Fruit fly (Drosophila melanogaster) whole organism, embryonic: ENCODE results near the gene lin-52.

ENCODE experiments used
- Ada2b ChIP-seq: fragments of 200-800 bp; sonication (Bioruptor generic); IDR thresholded peaks from 2 replicates; pipeline ENCODE4 v1.3.6; 2022; ENCODE audit warnings: missing biosample characterization, missing genetic modification characterization
- BEAF-32 ChIP-seq: fragments of 200-800 bp; sonication (Bioruptor generic); optimal IDR thresholded peaks from 3 replicates; lab custom pipeline; 2017; ENCODE audit warnings: missing biosample characterization, missing genetic modification characterization, mild to moderate bottlenecking, moderate library complexity, missing genetic modification reagents
- Bdp1 ChIP-seq: fragments of 200-800 bp; sonication (Bioruptor generic); optimal IDR thresholded peaks from 3 replicates; lab custom pipeline; 2016; ENCODE audit warnings: missing biosample characterization, missing genetic modification characterization
- C15 ChIP-seq: fragments of 200-800 bp; sonication (Bioruptor generic); IDR thresholded peaks from 3 replicates; pipeline ENCODE4 v1.3.6; 2022; ENCODE audit warnings: missing biosample characterization, missing genetic modification characterization
- CG10959 ChIP-seq: fragments of 200-800 bp; sonication (Bioruptor generic); IDR thresholded peaks from 2 replicates; pipeline ENCODE4 v1.3.6; 2022; ENCODE audit warnings: missing biosample characterization, missing genetic modification characterization
- CG15073 ChIP-seq: fragments of 200-800 bp; sonication (Bioruptor generic); optimal IDR thresholded peaks from 2 replicates; lab custom pipeline; 2016; ENCODE audit warnings: missing biosample characterization, missing genetic modification characterization
- CG1603 ChIP-seq: fragments of 200-800 bp; sonication (Bioruptor generic); optimal IDR thresholded peaks from 2 replicates; lab custom pipeline; 2019; ENCODE audit warnings: missing biosample characterization, mild to moderate bottlenecking, missing genetic modification characterization, moderate library complexity
- CG1647 ChIP-seq: fragments of 200-800 bp; sonication (Bioruptor generic); optimal IDR thresholded peaks from 3 replicates; lab custom pipeline; 2016; ENCODE audit warnings: missing biosample characterization, missing genetic modification characterization
- CG16779 ChIP-seq: fragments of 200-800 bp; sonication (Bioruptor generic); IDR thresholded peaks from 2 replicates; pipeline ENCODE4 v1.3.6; 2022; ENCODE audit warnings: missing biosample characterization, missing genetic modification characterization
- CG17186 ChIP-seq: fragments of 200-800 bp; sonication (Bioruptor generic); optimal IDR thresholded peaks from 3 replicates; lab custom pipeline; 2017; ENCODE audit warnings: missing biosample characterization, missing genetic modification reagents, missing genetic modification characterization
- CG17361 ChIP-seq: fragments of 200-800 bp; sonication (Bioruptor generic); IDR thresholded peaks from 3 replicates; pipeline ENCODE4 v1.3.6; 2022; ENCODE audit warnings: missing biosample characterization, missing genetic modification characterization
- CG2199 ChIP-seq: fragments of 200-800 bp; sonication (Bioruptor generic); IDR thresholded peaks from 3 replicates; pipeline ENCODE4 v1.3.6; 2022; ENCODE audit warnings: missing biosample characterization, missing genetic modification characterization
- CG30020 ChIP-seq: fragments of 200-800 bp; optimal IDR thresholded peaks from 2 replicates; lab custom pipeline; 2019; ENCODE audit warnings: missing biosample characterization, mild to moderate bottlenecking, missing genetic modification characterization, moderate library complexity
- CG3065 ChIP-seq: fragments of 200-800 bp; sonication (Bioruptor generic); optimal IDR thresholded peaks from 2 replicates; lab custom pipeline; 2016; ENCODE audit warnings: missing biosample characterization, missing genetic modification characterization
- CG7556 ChIP-seq: fragments of 200-800 bp; sonication (Bioruptor generic); optimal IDR thresholded peaks from 2 replicates; lab custom pipeline; 2017; ENCODE audit warnings: missing biosample characterization, mild to moderate bottlenecking, missing genetic modification characterization
- CG8290 ChIP-seq, 3 experiments: fragments of 200-800 bp; sonication (Bioruptor generic); optimal IDR thresholded peaks; 2 replicates each; lab custom pipeline; 2016 to 2019; ENCODE audit warnings: missing biosample characterization in 3 of 3, missing genetic modification characterization in 3 of 3, mild to moderate bottlenecking in 2 of 3, moderate library complexity in 1 of 3
- Fer2 ChIP-seq: fragments of 200-800 bp; sonication (Bioruptor generic); optimal IDR thresholded peaks from 2 replicates; lab custom pipeline; 2018; ENCODE audit warnings: missing biosample characterization, mild to moderate bottlenecking, missing genetic modification characterization, moderate library complexity
- HLHmδ ChIP-seq: fragments of 200-800 bp; sonication (Bioruptor generic); optimal IDR thresholded peaks from 2 replicates; lab custom pipeline; 2018; ENCODE audit warnings: missing biosample characterization, mild to moderate bottlenecking, missing genetic modification characterization, moderate library complexity
- HmgZ ChIP-seq: fragments of 200-800 bp; sonication (Bioruptor generic); optimal IDR thresholded peaks from 2 replicates; lab custom pipeline; 2018; ENCODE audit warnings: missing biosample characterization, mild to moderate bottlenecking, missing genetic modification characterization
- MESR4 ChIP-seq: fragments of 200-800 bp; sonication (Bioruptor generic); optimal IDR thresholded peaks from 2 replicates; lab custom pipeline; 2018; ENCODE audit warnings: missing biosample characterization, mild to moderate bottlenecking, missing genetic modification characterization, moderate library complexity
- Opbp ChIP-seq: fragments of 200-800 bp; sonication (Bioruptor generic); IDR thresholded peaks from 3 replicates; pipeline ENCODE4 v1.3.6; 2022; ENCODE audit warnings: missing biosample characterization, missing genetic modification characterization; ENCODE audit not compliant: partially characterized antibody
- PHDP ChIP-seq: fragments of 200-800 bp; sonication (Bioruptor generic); optimal IDR thresholded peaks from 3 replicates; lab custom pipeline; 2018; ENCODE audit warnings: missing biosample characterization, mild to moderate bottlenecking, missing genetic modification characterization, moderate library complexity
- Sox102F ChIP-seq: fragments of 200-800 bp; sonication (Bioruptor generic); optimal IDR thresholded peaks from 2 replicates; lab custom pipeline; 2018; ENCODE audit warnings: missing biosample characterization, mild to moderate bottlenecking, missing genetic modification characterization, moderate library complexity
- Usf ChIP-seq: fragments of 200-800 bp; sonication (Bioruptor generic); optimal IDR thresholded peaks from 2 replicates; lab custom pipeline; 2017; ENCODE audit warnings: missing genotype, missing biosample characterization, missing genetic modification characterization
- caup ChIP-seq: fragments of 200-800 bp; sonication (Bioruptor generic); optimal IDR thresholded peaks from 3 replicates; lab custom pipeline; 2017; ENCODE audit warnings: missing biosample characterization, mild to moderate bottlenecking, missing genetic modification characterization, moderate library complexity; ENCODE audit not compliant: severe bottlenecking
- da ChIP-seq: fragments of 200-800 bp; sonication (Bioruptor generic); optimal IDR thresholded peaks from 2 replicates; lab custom pipeline; 2016; ENCODE audit warnings: missing biosample characterization, missing genetic modification characterization
- dan ChIP-seq: fragments of 200-800 bp; sonication (Bioruptor generic); IDR thresholded peaks from 2 replicates; pipeline ENCODE4 v1.3.6; 2022; ENCODE audit warnings: missing biosample characterization, missing genetic modification characterization
- dimm ChIP-seq: fragments of 200-800 bp; sonication (Bioruptor generic); IDR thresholded peaks from 2 replicates; pipeline ENCODE4 v1.3.6; 2022; ENCODE audit warnings: missing biosample characterization, missing genetic modification characterization
- dysf ChIP-seq: fragments of 200-800 bp; sonication (Bioruptor generic); IDR thresholded peaks from 3 replicates; pipeline ENCODE4 v1.3.6; 2022; ENCODE audit warnings: missing biosample characterization, missing genetic modification characterization
- ewg ChIP-seq: fragments of 200-800 bp; sonication (Bioruptor generic); optimal IDR thresholded peaks from 3 replicates; lab custom pipeline; 2017; ENCODE audit warnings: mild to moderate bottlenecking, missing biosample characterization, missing genetic modification reagents, missing genetic modification characterization
- eyg ChIP-seq: fragments of 200-800 bp; sonication (Bioruptor generic); optimal IDR thresholded peaks from 3 replicates; lab custom pipeline; 2016; ENCODE audit warnings: missing biosample characterization, missing genetic modification characterization
- fd96Cb ChIP-seq: fragments of 200-800 bp; sonication (Bioruptor generic); optimal IDR thresholded peaks from 2 replicates; lab custom pipeline; 2018; ENCODE audit warnings: missing biosample characterization, mild to moderate bottlenecking, missing genetic modification characterization, moderate library complexity
- gem ChIP-seq: fragments of 200-800 bp; sonication (Bioruptor generic); optimal IDR thresholded peaks from 2 replicates; lab custom pipeline; 2019; ENCODE audit warnings: missing biosample characterization, mild to moderate bottlenecking, missing genetic modification characterization, moderate library complexity
- gsb-n ChIP-seq: fragments of 200-800 bp; sonication (Bioruptor generic); optimal IDR thresholded peaks from 3 replicates; lab custom pipeline; 2018; ENCODE audit warnings: missing biosample characterization, mild to moderate bottlenecking, missing genetic modification characterization
- inv ChIP-seq: fragments of 200-800 bp; sonication (Bioruptor generic); IDR thresholded peaks from 2 replicates; pipeline ENCODE4 v1.3.6; 2022; ENCODE audit warnings: missing biosample characterization, missing genetic modification characterization; ENCODE audit not compliant: partially characterized antibody
- ken ChIP-seq: fragments of 200-800 bp; sonication (Bioruptor generic); IDR thresholded peaks from 3 replicates; pipeline ENCODE4 v1.3.6; 2022; ENCODE audit warnings: missing biosample characterization, missing genetic modification characterization
- lbe ChIP-seq: fragments of 200-800 bp; sonication (Bioruptor generic); optimal IDR thresholded peaks from 2 replicates; lab custom pipeline; 2016; ENCODE audit warnings: missing biosample characterization, mild to moderate bottlenecking, missing genetic modification characterization
- nmo ChIP-seq: fragments of 200-800 bp; sonication (Bioruptor generic); optimal IDR thresholded peaks from 2 replicates; lab custom pipeline; 2018; ENCODE audit warnings: missing biosample characterization, mild to moderate bottlenecking, missing genetic modification characterization, moderate library complexity
- p53 ChIP-seq: fragments of 200-800 bp; sonication (Bioruptor generic); optimal IDR thresholded peaks from 2 replicates; lab custom pipeline; 2016; ENCODE audit warnings: missing biosample characterization, missing genetic modification characterization
- salm ChIP-seq: fragments of 200-800 bp; sonication (Bioruptor generic); optimal IDR thresholded peaks from 2 replicates; lab custom pipeline; 2018; ENCODE audit warnings: missing biosample characterization, mild to moderate bottlenecking, missing genetic modification characterization
- sc ChIP-seq, 3 experiments: fragments of >200 bp in 2 of 3; fragments of 200-800 bp in 1 of 3; sonication (Bioruptor generic) in 1 of 3; optimal IDR thresholded peaks; 2 replicates in 2 of 3; 3 replicates in 1 of 3; lab custom pipeline; 2017; ENCODE audit warnings: mild to moderate bottlenecking in 1 of 3, missing biosample characterization in 1 of 3, missing genetic modification characterization in 1 of 3, missing genetic modification reagents in 1 of 3
- sima ChIP-seq: fragments of 200-800 bp; sonication (Bioruptor generic); optimal IDR thresholded peaks from 2 replicates; lab custom pipeline; 2016; ENCODE audit warnings: missing biosample characterization, missing genetic modification characterization
- sisA ChIP-seq: fragments of 200-800 bp; sonication (Bioruptor generic); IDR thresholded peaks from 2 replicates; pipeline ENCODE4 v1.3.6; 2022; ENCODE audit warnings: missing biosample characterization, missing genetic modification characterization
- slbo ChIP-seq: fragments of 200-800 bp; sonication (Bioruptor generic); IDR thresholded peaks from 2 replicates; pipeline ENCODE4 v1.3.6; 2022; ENCODE audit warnings: missing biosample characterization, missing genetic modification characterization
- tll ChIP-seq, 2 experiments: fragments of 200-800 bp in 1 of 2; fragments of >200 bp in 1 of 2; sonication (Bioruptor generic) in 1 of 2; optimal IDR thresholded peaks; 2 replicates each; lab custom pipeline; 2017 to 2019; ENCODE audit warnings: missing biosample characterization in 2 of 2, missing genetic modification characterization in 2 of 2, mild to moderate bottlenecking in 1 of 2, moderate library complexity in 1 of 2
- vnd ChIP-seq: fragments of 200-800 bp; sonication (Bioruptor generic); IDR thresholded peaks from 3 replicates; pipeline ENCODE4 v1.3.6; 2022; ENCODE audit warnings: missing biosample characterization, missing genetic modification characterization; ENCODE audit not compliant: partially characterized antibody
- zen2 ChIP-seq: fragments of 200-800 bp; sonication (Bioruptor generic); IDR thresholded peaks from 3 replicates; pipeline ENCODE4 v1.3.6; 2022; ENCODE audit warnings: missing biosample characterization, missing genetic modification characterization; ENCODE audit not compliant: partially characterized antibody
- zfh2 ChIP-seq: fragments of 200-800 bp; sonication (Bioruptor generic); optimal IDR thresholded peaks from 2 replicates; lab custom pipeline; 2016; ENCODE audit warnings: missing biosample characterization, missing genetic modification characterization

lin-52 gene

DNA sequence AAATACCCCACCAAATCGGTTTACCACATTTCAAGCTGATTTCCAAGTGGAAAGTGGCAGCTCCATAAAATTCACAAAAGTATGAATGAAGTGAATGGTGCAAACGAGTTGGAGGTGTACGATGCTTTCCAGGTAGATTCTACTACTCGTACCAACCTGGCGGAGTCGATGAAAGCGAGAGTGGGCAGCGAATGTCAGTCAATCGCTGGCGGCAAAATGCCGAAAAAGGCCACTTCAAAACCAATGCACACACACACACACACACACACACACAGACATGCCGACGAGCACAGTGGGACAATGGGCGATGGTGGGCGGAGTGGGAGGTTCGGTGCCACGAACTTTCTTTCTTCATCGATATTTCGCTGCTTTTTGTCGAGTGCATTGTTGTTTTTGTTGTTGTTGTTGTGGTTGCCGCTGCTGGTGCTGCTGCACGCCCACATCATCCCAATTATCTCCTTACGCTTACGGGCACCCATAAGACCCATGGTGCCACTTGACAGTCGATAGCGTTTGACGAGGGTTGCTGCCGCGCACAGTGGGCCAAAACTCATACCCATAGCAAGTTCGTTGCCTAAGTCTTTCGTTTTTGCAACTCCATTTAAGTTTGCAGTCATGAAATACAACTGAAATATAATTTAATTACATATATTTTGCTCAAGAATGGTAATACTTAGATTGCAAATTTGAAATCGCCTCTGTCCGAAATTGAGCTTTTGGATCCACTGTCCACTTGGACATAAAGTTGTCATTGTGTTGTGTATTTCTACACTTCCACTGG is 28.7 kb upstream of the lin-52 start (continued):
- no peak for TF ChIP-seq CG8290 (GFP tag; optimal IDR thresholded peaks at IDR 0.05; lab: Kevin White, UChicago)
- TF ChIP-seq CG8290 (tag; optimal IDR thresholded peaks at IDR 0.05; lab: Kevin White, UChicago): no peak
- no peak for TF ChIP-seq CG3065 (GFP tag; lab: Kevin White, UChicago)
- TF ChIP-seq Fer2 (tag; lab: Kevin White, UChicago): no peak
- no peak for TF ChIP-seq BEAF-32 (GFP tag; lab: Kevin White, UChicago)
- peak; percentile 57; the same call in 1 of the 3 replicates for TF ChIP-seq CG17361 (GFP tag; lab: Robert Waterston, UW)
- no peak for TF ChIP-seq dan (GFP tag; lab: Robert Waterston, UW)
- peak; percentile 49 for TF ChIP-seq sisA (GFP tag; lab: Robert Waterston, UW)
- TF ChIP-seq Ada2b: no peak
- TF ChIP-seq gem (tag; lab: Kevin White, UChicago): peak; percentile 69
- no peak for TF ChIP-seq CG30020 (tag; lab: Kevin White, UChicago)
- TF ChIP-seq inv (GFP tag; lab: Robert Waterston, UW): no peak
- peak; percentile 26 for TF ChIP-seq CG7556 (GFP tag; lab: Kevin White, UChicago)
- TF ChIP-seq caup (GFP tag; lab: Kevin White, UChicago): no peak
- no peak for TF ChIP-seq salm
- no peak for TF ChIP-seq CG10959 (GFP tag; lab: Robert Waterston, UW)
- TF ChIP-seq MESR4: no peak
- TF ChIP-seq CG2199 (GFP tag; lab: Robert Waterston, UW): no peak
- peak; percentile 59 for TF ChIP-seq lbe (GFP tag; lab: Kevin White, UChicago)
- no peak for TF ChIP-seq CG1647
- TF ChIP-seq Usf: no peak
- TF ChIP-seq eyg (GFP tag; lab: Kevin White, UChicago): no peak
- no peak for TF ChIP-seq p53 (GFP tag; lab: Kevin White, UChicago)
- peak; percentile 50 for TF ChIP-seq fd96Cb
- peak; percentile 51; the same call in 2 of the 3 replicates for TF ChIP-seq dysf
- peak; percentile 31 for TF ChIP-seq ewg (GFP tag; lab: Kevin White, UChicago)
- peak; percentile 41 for TF ChIP-seq PHDP (tag; lab: Kevin White, UChicago)
- no peak for TF ChIP-seq sima (GFP tag; lab: Kevin White, UChicago)
- peak; percentile 76 for TF ChIP-seq Sox102F
- TF ChIP-seq CG1603 (tag; lab: Kevin White, UChicago): peak; percentile 74
- TF ChIP-seq C15 (GFP tag; lab: Robert Waterston, UW): no peak
- TF ChIP-seq dimm (GFP tag; lab: Robert Waterston, UW): no peak
- no peak for TF ChIP-seq vnd
- TF ChIP-seq CG17186 (GFP tag; lab: Kevin White, UChicago): no peak
- TF ChIP-seq da (GFP tag; lab: Kevin White, UChicago): no peak
- no peak for TF ChIP-seq zen2 (GFP tag; lab: Robert Waterston, UW)
- peak; percentile 64; the same call in 2 of the 3 replicates for TF ChIP-seq ken (GFP tag; lab: Robert Waterston, UW)
- no peak for TF ChIP-seq HmgZ (tag; lab: Kevin White, UChicago)
- TF ChIP-seq CG16779 (GFP tag; lab: Robert Waterston, UW): no peak
- no peak for TF ChIP-seq tll (GFP tag; optimal IDR thresholded peaks at IDR 0.05; lab: Kevin White, UChicago)
- TF ChIP-seq zfh2 (GFP tag; lab: Kevin White, UChicago): no peak
- peak; percentile 57 for TF ChIP-seq nmo
- TF ChIP-seq gsb-n (tag; lab: Kevin White, UChicago): peak; percentile 34
- TF ChIP-seq Opbp (GFP tag; lab: Robert Waterston, UW): no peak
- no peak for TF ChIP-seq Bdp1 (GFP tag; lab: Kevin White, UChicago)
- TF ChIP-seq CG15073 (GFP tag; lab: Kevin White, UChicago): no peak
- TF ChIP-seq slbo (GFP tag; lab: Robert Waterston, UW): no peak
- TF ChIP-seq HLHmδ (GFP tag; lab: Kevin White, UChicago): no peak
- TF ChIP-seq sc (optimal IDR thresholded peaks at IDR 0.05; lab: Kevin White, UChicago): no peak
- no peak for TF ChIP-seq sc (GFP tag; optimal IDR thresholded peaks at IDR 0.05; lab: Kevin White, UChicago)
